Fruit fly (Drosophila melanogaster): ENCODE data around the gene CG34382.

The CG34382 gene

dm6 chr3L:9872035-9872434, 6.8 kb upstream of the CG34382 start:
- TF ChIP-seq grau (tag; optimal IDR thresholded peaks at IDR 0.05) (no peak), Drgx (GFP tag; IDR thresholded peaks at IDR 0.05) (peak; percentile 49; the same call in 1 of the 2 replicates), trh (GFP tag; optimal IDR thresholded peaks at IDR 0.05) (no peak), ash1 (GFP tag; optimal IDR thresholded peaks at IDR 0.05) (no peak), CG11085 (GFP tag; IDR thresholded peaks at IDR 0.05) (no peak), CG18262 (tag; optimal IDR thresholded peaks at IDR 0.05) (no peak), cato (GFP tag; optimal IDR thresholded peaks at IDR 0.05; ENCODE audit: borderline replicate concordance) (no peak)

- TF ChIP-seq yki (optimal IDR thresholded peaks at IDR 0.05) (no peak), psq (GFP tag; optimal IDR thresholded peaks at IDR 0.05) (peak; percentile 38), dpn (GFP tag; optimal IDR thresholded peaks at IDR 0.05) (peak; percentile 46 to 82), Adf1 (GFP tag; IDR thresholded peaks at IDR 0.05) (no peak), Mrtf (GFP tag; IDR thresholded peaks at IDR 0.05) (peak; percentile 51; the same call in 1 of the 3 replicates), CG10654 (GFP tag; optimal IDR thresholded peaks at IDR 0.05) (peak; percentile 78), CG8290 (GFP tag; optimal IDR thresholded peaks at IDR 0.05) (no peak), CG8290 (tag; optimal IDR thresholded peaks at IDR 0.05) (no peak), PHDP (tag; optimal IDR thresholded peaks at IDR 0.05) (peak; percentile 90), Dip3 (GFP tag; optimal IDR thresholded peaks at IDR 0.05) (peak; percentile 39), sc (optimal IDR thresholded peaks at IDR 0.05) (no peak), sc (GFP tag; optimal IDR thresholded peaks at IDR 0.05) (peak; percentile 63), Doc2 (GFP tag; IDR thresholded peaks at IDR 0.05) (no peak), slou (GFP tag; optimal IDR thresholded peaks at IDR 0.05) (peak; percentile 0), sens (GFP tag) (peak; percentile 70), ab (GFP tag; optimal IDR thresholded peaks at IDR 0.05) (no peak), ind (GFP tag; optimal IDR thresholded peaks at IDR 0.05) (peak; percentile 85), tap (tag; optimal IDR thresholded peaks at IDR 0.05) (peak; percentile 94), CG31365 (tag; optimal IDR thresholded peaks at IDR 0.05) (no peak), CG17186 (GFP tag; optimal IDR thresholded peaks at IDR 0.05) (no peak), Chrac-16 (GFP tag; optimal IDR thresholded peaks at IDR 0.05) (peak; percentile 58), HLH4C (GFP tag; IDR thresholded peaks at IDR 0.05; ENCODE audit: partially characterized antibody) (no peak), CG2875 (GFP tag; optimal IDR thresholded peaks at IDR 0.05) (peak; percentile 73), Mad (GFP tag; optimal IDR thresholded peaks at IDR 0.05) (peak; percentile 43), corto (GFP tag; optimal IDR thresholded peaks at IDR 0.05) (no peak), sima (GFP tag; optimal IDR thresholded peaks at IDR 0.05) (no peak), wek (GFP tag; optimal IDR thresholded peaks at IDR 0.05) (no peak), lmd (GFP tag; IDR thresholded peaks at IDR 0.05) (peak; percentile 86), CG7987 (GFP tag; optimal IDR thresholded peaks at IDR 0.05) (no peak), CG13894 (tag; optimal IDR thresholded peaks at IDR 0.05) (no peak), CG8359 (GFP tag; optimal IDR thresholded peaks at IDR 0.05; ENCODE audit: borderline replicate concordance) (peak; percentile 64), grn (GFP tag; optimal IDR thresholded peaks at IDR 0.05) (no peak), CG32772 (GFP tag; IDR thresholded peaks at IDR 0.05) (peak; percentile 82), Hey (tag; optimal IDR thresholded peaks at IDR 0.05) (no peak), CG12071 (GFP tag; optimal IDR thresholded peaks at IDR 0.05) (no peak), CG10462 (GFP tag; optimal IDR thresholded peaks at IDR 0.05) (peak; percentile 67), Usf (GFP tag; optimal IDR thresholded peaks at IDR 0.05) (peak; percentile 59), CG17385 (GFP tag; optimal IDR thresholded peaks at IDR 0.05) (peak; percentile 97), CG12155 (GFP tag; optimal IDR thresholded peaks at IDR 0.05) (peak; percentile 84), disco-r (GFP tag; optimal IDR thresholded peaks at IDR 0.05) (no peak), sqz (GFP tag; optimal IDR thresholded peaks at IDR 0.05) (peak; percentile 87), fru (optimal IDR thresholded peaks at IDR 0.05) (no peak), B-H2 (GFP tag; optimal IDR thresholded peaks at IDR 0.05) (no peak), CG3995 (GFP tag; optimal IDR thresholded peaks at IDR 0.05) (no peak), CG17568 (GFP tag; optimal IDR thresholded peaks at IDR 0.05) (no peak)
These were observed 9.9 kb downstream of the CG34382 start, which contains the start of the genes Taf2 and CalpB for dm6 chr3L:9888630-9889130. TSS of gene Taf2 (minus strand) at chr3L:9888683. TSS of gene CalpB (plus strand) at chr3L:9888762.
